Fruit fly (Drosophila melanogaster) whole organism, embryonic: ENCODE data around the gene Obp99b.
A peak's percentile ranks its signal among the peaks of the same experiment; 100 is the strongest.

ENCODE experiments used
- Antp ChIP-seq: fragments of 200-800 bp; sonication (Bioruptor generic); optimal IDR thresholded peaks from 3 replicates; lab custom pipeline; 2016; ENCODE audit warnings: missing biosample characterization, missing genetic modification characterization
- B-H1 ChIP-seq: fragments of 200-800 bp; sonication (Bioruptor generic); IDR thresholded peaks from 3 replicates; pipeline ENCODE4 v1.3.6; 2022; ENCODE audit warnings: missing biosample characterization, missing genetic modification characterization
- CG11093 ChIP-seq: fragments of 200-800 bp; sonication (Bioruptor generic); IDR thresholded peaks from 3 replicates; pipeline ENCODE4 v1.3.6; 2022; ENCODE audit warnings: missing biosample characterization, missing genetic modification characterization
- CG11696 ChIP-seq: fragments of 200-800 bp; sonication (Bioruptor generic); IDR thresholded peaks from 2 replicates; pipeline ENCODE4 v1.3.6; 2022; ENCODE audit warnings: missing biosample characterization, missing genetic modification characterization
- CG14441 ChIP-seq: fragments of 200-800 bp; sonication (Bioruptor generic); IDR thresholded peaks from 2 replicates; pipeline ENCODE4 v1.3.6; 2022; ENCODE audit warnings: missing biosample characterization, missing genetic modification characterization
- CG14667 ChIP-seq: fragments of 200-800 bp; sonication (Bioruptor generic); IDR thresholded peaks from 2 replicates; pipeline ENCODE4 v1.3.6; 2022; ENCODE audit warnings: missing biosample characterization, missing genetic modification characterization
- CG1529 ChIP-seq: fragments of 200-800 bp; sonication (Bioruptor generic); optimal IDR thresholded peaks from 3 replicates; lab custom pipeline; 2018; ENCODE audit warnings: missing biosample characterization, missing genetic modification characterization
- CG15696 ChIP-seq: fragments of 200-800 bp; sonication (Bioruptor generic); optimal IDR thresholded peaks from 2 replicates; lab custom pipeline; 2019; ENCODE audit warnings: missing biosample characterization, mild to moderate bottlenecking, missing genetic modification characterization, moderate library complexity
- CG17802 ChIP-seq: fragments of 200-800 bp; sonication (Bioruptor generic); optimal IDR thresholded peaks from 2 replicates; lab custom pipeline; 2018; ENCODE audit warnings: missing biosample characterization, mild to moderate bottlenecking, missing genetic modification characterization, moderate library complexity
- CG18619 ChIP-seq: fragments of 200-800 bp; sonication (Bioruptor generic); optimal IDR thresholded peaks from 3 replicates; lab custom pipeline; 2017; ENCODE audit warnings: missing biosample characterization, mild to moderate bottlenecking, missing genetic modification characterization
- CG2116 ChIP-seq: fragments of 200-800 bp; sonication (Bioruptor generic); optimal IDR thresholded peaks from 3 replicates; lab custom pipeline; 2018; ENCODE audit warnings: missing biosample characterization, mild to moderate bottlenecking, missing genetic modification characterization
- CG3163 ChIP-seq: fragments of 200-800 bp; sonication (Bioruptor generic); optimal IDR thresholded peaks from 3 replicates; lab custom pipeline; 2016; ENCODE audit warnings: missing biosample characterization, missing genetic modification characterization
- CG4282 ChIP-seq: fragments of 200-800 bp; sonication (Bioruptor generic); optimal IDR thresholded peaks from 2 replicates; lab custom pipeline; 2016; ENCODE audit warnings: missing biosample characterization, missing genetic modification characterization
- CG6254 ChIP-seq: fragments of 200-800 bp; sonication (Bioruptor generic); optimal IDR thresholded peaks from 3 replicates; lab custom pipeline; 2017; ENCODE audit warnings: mild to moderate bottlenecking, missing biosample characterization, missing genetic modification reagents, missing genetic modification characterization
- CG6272 ChIP-seq: fragments of 200-800 bp; sonication (Bioruptor generic); IDR thresholded peaks from 2 replicates; pipeline ENCODE4 v1.3.6; 2022; ENCODE audit warnings: missing biosample characterization, missing genetic modification characterization
- CG6654 ChIP-seq: fragments of 200-800 bp; sonication (Bioruptor generic); optimal IDR thresholded peaks from 2 replicates; lab custom pipeline; 2017; ENCODE audit warnings: missing biosample characterization, mild to moderate bottlenecking, missing genetic modification characterization
- CG7357 ChIP-seq: fragments of 200-800 bp; sonication (Bioruptor generic); IDR thresholded peaks from 3 replicates; pipeline ENCODE4 v1.3.6; 2022; ENCODE audit warnings: missing biosample characterization, missing genetic modification characterization
- CoRest ChIP-seq: fragments of 200-800 bp; sonication (Bioruptor generic); optimal IDR thresholded peaks from 3 replicates; lab custom pipeline; 2018; ENCODE audit warnings: missing biosample characterization, mild to moderate bottlenecking, missing genetic modification characterization, moderate library complexity
- D19A ChIP-seq: fragments of 200-800 bp; optimal IDR thresholded peaks from 3 replicates; lab custom pipeline; 2019; ENCODE audit warnings: missing biosample characterization, mild to moderate bottlenecking, missing genetic modification characterization, moderate library complexity
- Dll ChIP-seq: fragments of 200-800 bp; sonication (Bioruptor generic); IDR thresholded peaks from 4 replicates; pipeline ENCODE4 v1.3.6; 2022; ENCODE audit warnings: missing biosample characterization, missing genetic modification characterization; ENCODE audit not compliant: partially characterized antibody
- Doc2 ChIP-seq: fragments of 200-800 bp; sonication (Bioruptor generic); IDR thresholded peaks from 2 replicates; pipeline ENCODE4 v1.3.6; 2022; ENCODE audit warnings: missing biosample characterization, missing genetic modification characterization
- Eip74EF ChIP-seq, 2 experiments: fragments of 200-800 bp in 1 of 2; fragments of >200 bp in 1 of 2; sonication (Bioruptor generic) in 1 of 2; optimal IDR thresholded peaks; 2 replicates each; lab custom pipeline; 2017 to 2019; ENCODE audit warnings: missing biosample characterization in 2 of 2, missing genetic modification characterization in 2 of 2, mild to moderate bottlenecking in 1 of 2, moderate library complexity in 1 of 2
- Gug ChIP-seq: fragments of 200-800 bp; sonication (Bioruptor generic); IDR thresholded peaks from 4 replicates; pipeline ENCODE4 v1.3.6; 2022; ENCODE audit warnings: missing biosample characterization, missing genetic modification characterization
- H2.0 ChIP-seq: fragments of 200-800 bp; sonication (Bioruptor generic); IDR thresholded peaks from 2 replicates; pipeline ENCODE4 v1.3.6; 2022; ENCODE audit warnings: missing biosample characterization, missing genetic modification characterization
- HLH4C ChIP-seq: fragments of 200-800 bp; sonication (Bioruptor generic); IDR thresholded peaks from 3 replicates; pipeline ENCODE4 v1.3.6; 2022; ENCODE audit warnings: missing biosample characterization, missing genetic modification characterization; ENCODE audit not compliant: partially characterized antibody
- HmgD ChIP-seq: fragments of 200-800 bp; sonication (Bioruptor generic); optimal IDR thresholded peaks from 3 replicates; lab custom pipeline; 2016; ENCODE audit warnings: missing biosample characterization, missing genetic modification characterization
- Hr3 ChIP-seq: fragments of 200-800 bp; sonication (Bioruptor generic); optimal IDR thresholded peaks from 3 replicates; lab custom pipeline; 2016; ENCODE audit warnings: missing biosample characterization, missing genetic modification characterization
- Hr39 ChIP-seq: fragments of >200 bp; optimal IDR thresholded peaks from 2 replicates; lab custom pipeline; 2017
- Lpt ChIP-seq: fragments of >200 bp; optimal IDR thresholded peaks from 2 replicates; lab custom pipeline; 2018; ENCODE audit warnings: missing biosample characterization, missing genetic modification characterization
- Max ChIP-seq: fragments of 200-800 bp; sonication (Bioruptor generic); optimal IDR thresholded peaks from 2 replicates; lab custom pipeline; 2016; ENCODE audit warnings: missing biosample characterization, mild to moderate bottlenecking, missing genetic modification characterization
- Mes4 ChIP-seq: fragments of 200-800 bp; sonication (Bioruptor generic); optimal IDR thresholded peaks from 2 replicates; lab custom pipeline; 2016; ENCODE audit warnings: missing biosample characterization, missing genetic modification characterization
- NfI ChIP-seq: fragments of 200-800 bp; sonication (Bioruptor generic); optimal IDR thresholded peaks from 3 replicates; lab custom pipeline; 2018; ENCODE audit warnings: missing biosample characterization, mild to moderate bottlenecking, missing genetic modification characterization, moderate library complexity
- Rx ChIP-seq: fragments of 200-800 bp; sonication (Bioruptor generic); IDR thresholded peaks from 2 replicates; pipeline ENCODE4 v1.3.6; 2022; ENCODE audit warnings: missing biosample characterization, missing genetic modification characterization
- Sry-β ChIP-seq: fragments of 200-800 bp; sonication (Bioruptor generic); optimal IDR thresholded peaks from 2 replicates; lab custom pipeline; 2018; ENCODE audit warnings: missing biosample characterization, mild to moderate bottlenecking, missing genetic modification characterization, moderate library complexity
- cad ChIP-seq: fragments of >200 bp; optimal IDR thresholded peaks from 2 replicates; lab custom pipeline; 2017; ENCODE audit warnings: missing biosample characterization, missing genetic modification characterization
- ci ChIP-seq: fragments of 200-800 bp; sonication (Bioruptor generic); IDR thresholded peaks from 3 replicates; pipeline ENCODE4 v1.3.6; 2022; ENCODE audit warnings: missing biosample characterization, missing genetic modification characterization
- crol ChIP-seq: fragments of 200-800 bp; sonication (Bioruptor generic); IDR thresholded peaks from 2 replicates; pipeline ENCODE4 v1.3.6; 2022; ENCODE audit warnings: missing biosample characterization, missing genetic modification characterization
- dan ChIP-seq: fragments of 200-800 bp; sonication (Bioruptor generic); IDR thresholded peaks from 2 replicates; pipeline ENCODE4 v1.3.6; 2022; ENCODE audit warnings: missing biosample characterization, missing genetic modification characterization
- dysf ChIP-seq: fragments of 200-800 bp; sonication (Bioruptor generic); IDR thresholded peaks from 3 replicates; pipeline ENCODE4 v1.3.6; 2022; ENCODE audit warnings: missing biosample characterization, missing genetic modification characterization
- en ChIP-seq: fragments of 200-800 bp; sonication (Bioruptor generic); optimal IDR thresholded peaks from 2 replicates; lab custom pipeline; 2016; ENCODE audit warnings: missing biosample characterization, missing genetic modification characterization
- ftz-f1 ChIP-seq: fragments of 200-800 bp; sonication (Bioruptor generic); optimal IDR thresholded peaks from 2 replicates; lab custom pipeline; 2016; ENCODE audit warnings: missing biosample characterization, missing genetic modification characterization
- gfzf ChIP-seq: fragments of 200-800 bp; sonication (Bioruptor generic); optimal IDR thresholded peaks from 2 replicates; lab custom pipeline; 2016; ENCODE audit warnings: missing biosample characterization, mild to moderate bottlenecking, missing genetic modification characterization, moderate library complexity
- gsb-n ChIP-seq: fragments of 200-800 bp; sonication (Bioruptor generic); optimal IDR thresholded peaks from 3 replicates; lab custom pipeline; 2018; ENCODE audit warnings: missing biosample characterization, mild to moderate bottlenecking, missing genetic modification characterization
- hb ChIP-seq: fragments of 200-800 bp; sonication (Bioruptor generic); IDR thresholded peaks from 3 replicates; pipeline ENCODE4 v1.3.6; 2022; ENCODE audit warnings: missing biosample characterization, missing genetic modification characterization; ENCODE audit not compliant: partially characterized antibody
- kah ChIP-seq: fragments of 200-800 bp; sonication (Bioruptor generic); optimal IDR thresholded peaks from 2 replicates; lab custom pipeline; 2018; ENCODE audit warnings: missing biosample characterization, mild to moderate bottlenecking, missing genetic modification characterization
- lbe ChIP-seq: fragments of 200-800 bp; sonication (Bioruptor generic); optimal IDR thresholded peaks from 2 replicates; lab custom pipeline; 2016; ENCODE audit warnings: missing biosample characterization, mild to moderate bottlenecking, missing genetic modification characterization
- pfk ChIP-seq: fragments of 200-800 bp; sonication (Bioruptor generic); optimal IDR thresholded peaks from 2 replicates; lab custom pipeline; 2018; ENCODE audit warnings: missing biosample characterization, mild to moderate bottlenecking, missing genetic modification characterization, moderate library complexity
- salm ChIP-seq: fragments of 200-800 bp; sonication (Bioruptor generic); optimal IDR thresholded peaks from 2 replicates; lab custom pipeline; 2018; ENCODE audit warnings: missing biosample characterization, mild to moderate bottlenecking, missing genetic modification characterization
- sc ChIP-seq, 3 experiments: fragments of >200 bp in 2 of 3; fragments of 200-800 bp in 1 of 3; sonication (Bioruptor generic) in 1 of 3; optimal IDR thresholded peaks; 2 replicates in 2 of 3; 3 replicates in 1 of 3; lab custom pipeline; 2017; ENCODE audit warnings: mild to moderate bottlenecking in 1 of 3, missing biosample characterization in 1 of 3, missing genetic modification characterization in 1 of 3, missing genetic modification reagents in 1 of 3
- tll ChIP-seq, 2 experiments: fragments of 200-800 bp in 1 of 2; fragments of >200 bp in 1 of 2; sonication (Bioruptor generic) in 1 of 2; optimal IDR thresholded peaks; 2 replicates each; lab custom pipeline; 2017 to 2019; ENCODE audit warnings: missing biosample characterization in 2 of 2, missing genetic modification characterization in 2 of 2, mild to moderate bottlenecking in 1 of 2, moderate library complexity in 1 of 2
- trem ChIP-seq: fragments of 200-800 bp; optimal IDR thresholded peaks from 3 replicates; lab custom pipeline; 2019; ENCODE audit warnings: missing biosample characterization, mild to moderate bottlenecking, missing genetic modification characterization, moderate library complexity

The Obp99b gene

DNA sequence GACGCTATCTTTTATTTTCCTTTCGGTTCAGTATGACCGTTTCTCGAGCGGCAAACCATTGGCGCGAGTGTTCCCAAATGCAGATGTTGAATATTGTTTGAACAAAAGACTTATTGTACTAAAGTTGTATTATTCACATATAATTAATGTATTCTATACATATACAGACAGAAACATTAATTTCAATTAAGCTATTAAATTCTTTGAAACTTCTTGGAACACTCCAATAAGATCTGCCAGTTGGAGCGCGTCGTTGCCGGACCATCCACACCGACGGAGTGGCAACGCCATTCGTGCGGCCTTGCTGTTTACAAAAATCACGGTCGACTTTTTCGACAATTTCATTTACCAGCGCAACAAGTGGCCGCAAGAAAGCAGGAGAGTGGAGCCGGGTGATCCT, 28.4 kb upstream of the Obp99b start, which contains the start of the genes Wdr24 and IntS11 (continued):
- no peak for TF ChIP-seq Eip74EF (GFP tag; optimal IDR thresholded peaks at IDR 0.05; lab: Kevin White, UChicago)
- TF ChIP-seq kah: peak; percentile 9
- TF ChIP-seq Doc2: peak; percentile 64
- TF ChIP-seq CG4282: peak; percentile 28
- TF ChIP-seq ci (GFP tag; lab: Robert Waterston, UW): peak; percentile 89
- peak in 1 of 2 experiments; percentile 64 for TF ChIP-seq tll (GFP tag; optimal IDR thresholded peaks at IDR 0.05; lab: Kevin White, UChicago)
- TF ChIP-seq CG14667: peak; percentile 94
- no peak for TF ChIP-seq CG3163
- peak; percentile 96 for TF ChIP-seq dysf (GFP tag; lab: Robert Waterston, UW)
- peak; percentile 83 for TF ChIP-seq lbe (GFP tag; lab: Kevin White, UChicago)
- peak; percentile 58 for TF ChIP-seq Antp (GFP tag; lab: Kevin White, UChicago)
- TF ChIP-seq Dll: 0 out of 4 replicates have a peak, but pooled peaks have one; percentile 42
- TF ChIP-seq cad (GFP tag; lab: Kevin White, UChicago): no peak
- TF ChIP-seq salm: peak; percentile 28
- no peak for TF ChIP-seq Lpt
- TF ChIP-seq Gug (GFP tag; lab: Robert Waterston, UW): peak; percentile 91
- no peak for TF ChIP-seq hb (GFP tag; lab: Robert Waterston, UW)
- peak; percentile 98 for TF ChIP-seq ftz-f1 (GFP tag; lab: Kevin White, UChicago)
- TF ChIP-seq sc (optimal IDR thresholded peaks at IDR 0.05; lab: Kevin White, UChicago): no peak
- TF ChIP-seq sc (GFP tag; optimal IDR thresholded peaks at IDR 0.05; lab: Kevin White, UChicago): no peak
- no peak for TF ChIP-seq gsb-n (tag; lab: Kevin White, UChicago)
- TF ChIP-seq en (GFP tag; lab: Kevin White, UChicago): no peak
- TF ChIP-seq B-H1 (GFP tag; lab: Robert Waterston, UW): peak; percentile 80; the same call in 2 of the 3 replicates
- no peak for TF ChIP-seq CG11696 (GFP tag; lab: Robert Waterston, UW)
- TF ChIP-seq Max (GFP tag; lab: Kevin White, UChicago): peak; percentile 80
- TF ChIP-seq CG17802 (tag; lab: Kevin White, UChicago): peak; percentile 10
- peak; percentile 81 for TF ChIP-seq CG2116
- no peak for TF ChIP-seq CG6654 (GFP tag; lab: Kevin White, UChicago)
- TF ChIP-seq CoRest (tag; lab: Kevin White, UChicago): peak; percentile 91
- peak; percentile 67 for TF ChIP-seq CG18619 (GFP tag; lab: Kevin White, UChicago)
- TF ChIP-seq Mes4 (GFP tag; lab: Kevin White, UChicago): peak; percentile 36
- peak; percentile 60 for TF ChIP-seq CG15696
- TF ChIP-seq CG11093 (GFP tag; lab: Robert Waterston, UW): peak; percentile 90
- TF ChIP-seq Rx: peak; percentile 87
- no peak for TF ChIP-seq CG1529 (GFP tag; lab: Kevin White, UChicago)
- TF ChIP-seq dan: no peak
- peak; percentile 88 for TF ChIP-seq CG6272 (GFP tag; lab: Robert Waterston, UW)
- TF ChIP-seq trem (tag; lab: Kevin White, UChicago): peak; percentile 73
- TF ChIP-seq Hr3 (GFP tag; lab: Kevin White, UChicago): peak; percentile 80
- peak; percentile 81 for TF ChIP-seq CG7357
- TF ChIP-seq H2.0 (GFP tag; lab: Robert Waterston, UW): peak; percentile 92
- no peak for TF ChIP-seq HLH4C
- no peak for TF ChIP-seq crol
- TF ChIP-seq CG14441 (GFP tag; lab: Robert Waterston, UW): peak; percentile 96
- peak; percentile 32 for TF ChIP-seq HmgD (GFP tag; lab: Kevin White, UChicago)
- TF ChIP-seq D19A (tag; lab: Kevin White, UChicago): no peak
- TF ChIP-seq Hr39: no peak
- TF ChIP-seq NfI (GFP tag; lab: Kevin White, UChicago): peak; percentile 82
- no peak for TF ChIP-seq pfk (GFP tag; lab: Kevin White, UChicago)
- TF ChIP-seq CG6254 (GFP tag; lab: Kevin White, UChicago): peak; percentile 30
- peak; percentile 61 for TF ChIP-seq gfzf (GFP tag; lab: Kevin White, UChicago)
- no peak for TF ChIP-seq Sry-β (GFP tag; lab: Kevin White, UChicago)
